Worm (Caenorhabditis elegans): ENCODE data around the gene ttbk-4.
"Not testable (repeated sequence)": the region's sequence is repeated elsewhere in the genome, so short reads cannot be mapped to it uniquely, and the experiment has no call there.

ttbk-4 gene

DNA sequence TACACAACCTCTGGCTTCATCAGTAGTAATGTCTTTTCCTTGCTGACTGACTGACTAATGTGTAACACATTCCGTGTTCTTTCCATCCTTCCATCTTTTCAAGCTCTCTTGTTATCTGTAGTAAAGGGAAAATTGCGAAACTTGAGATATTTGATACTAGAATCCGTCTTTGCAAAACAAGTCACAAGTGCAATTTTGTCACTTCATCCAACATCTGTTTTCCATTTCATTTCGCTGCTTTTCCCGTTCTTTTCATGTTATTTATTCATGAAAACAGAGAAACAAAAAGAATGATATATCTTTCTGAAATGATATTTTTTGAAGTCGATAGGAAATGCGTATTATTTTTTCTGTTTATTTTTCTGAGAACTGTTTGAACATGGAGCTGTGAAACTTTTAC lies 28.9 kb downstream of the ttbk-4 start:
- TF ChIP-seq aly-1 (tag; optimal IDR thresholded peaks at IDR 0.05), result no peak
- TF ChIP-seq ets-7 (tag; optimal IDR thresholded peaks at IDR 0.05), result no peak
- TF ChIP-seq hnd-1 (tag; optimal IDR thresholded peaks at IDR 0.05), result no peak
- TF ChIP-seq flt-1 (GFP tag; IDR thresholded peaks at IDR 0.05), result no peak
- no peak for TF ChIP-seq hmg-4 (GFP tag; optimal IDR thresholded peaks at IDR 0.05)
- TF ChIP-seq F13C5.2 (tag; optimal IDR thresholded peaks at IDR 0.05), result no peak
- TF ChIP-seq sea-1 (GFP tag; conservative IDR thresholded peaks at IDR 0.05), result no peak

DNA sequence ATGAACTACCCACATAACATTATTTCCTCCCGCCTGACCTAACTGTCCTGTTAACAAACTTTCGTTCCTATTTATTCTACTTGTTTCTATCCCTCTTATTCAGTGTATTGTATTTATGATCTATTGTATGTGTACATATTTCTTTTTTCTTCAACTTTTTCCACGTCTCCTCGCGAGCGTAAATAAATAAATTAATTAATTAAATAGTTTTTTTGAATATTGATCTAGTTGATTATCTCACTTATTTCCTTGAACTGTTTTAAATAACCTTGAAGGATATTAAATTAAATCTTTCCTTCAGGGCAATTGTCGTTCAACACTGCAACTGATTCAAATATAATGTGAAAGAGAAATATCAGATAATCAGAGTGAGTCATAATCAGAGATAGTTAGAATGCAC lies 32.1 kb downstream of the ttbk-4 start, which contains the start of gene frk-1:
TSS of gene frk-1 (plus strand) at position 301 of the 400 bp plus-strand sequence.
- TF ChIP-seq scrt-1 (GFP tag; IDR thresholded peaks at IDR 0.05) (no peak), ets-7 (tag; optimal IDR thresholded peaks at IDR 0.05) (no peak), ceh-13 (GFP tag; optimal IDR thresholded peaks at IDR 0.05) (no peak), tbx-11 (GFP tag; IDR thresholded peaks at IDR 0.05) (no peak), hmg-4 (GFP tag; optimal IDR thresholded peaks at IDR 0.05) (no peak), aly-1 (tag; optimal IDR thresholded peaks at IDR 0.05) (no peak), sea-1 (GFP tag; conservative IDR thresholded peaks at IDR 0.05) (no peak), tra-4 (tag; optimal IDR thresholded peaks at IDR 0.05) (no peak), ama-1 (optimal IDR thresholded peaks at IDR 0.05) (no peak), hnd-1 (tag; optimal IDR thresholded peaks at IDR 0.05) (no peak), hmbx-1 (tag; optimal IDR thresholded peaks at IDR 0.05) (no peak), B0310.2 (tag; optimal IDR thresholded peaks at IDR 0.05) (no peak), pes-1 (GFP tag; IDR thresholded peaks at IDR 0.05) (no peak), F13C5.2 (tag; optimal IDR thresholded peaks at IDR 0.05) (no peak)

ce11 chrIV:10040803-10041202 lies 34.1 kb downstream of the ttbk-4 start, which contains the start of gene dhs-31:
dhs-31 (minus strand) TSS chrIV:10040903.
- no peak for TF ChIP-seq tbx-11 (GFP tag; IDR thresholded peaks at IDR 0.05)
- no peak for TF ChIP-seq aly-1 (tag; optimal IDR thresholded peaks at IDR 0.05)
- TF ChIP-seq B0310.2 (tag; optimal IDR thresholded peaks at IDR 0.05), result no peak
- no peak for TF ChIP-seq ets-7 (tag; optimal IDR thresholded peaks at IDR 0.05)
- TF ChIP-seq scrt-1 (GFP tag; IDR thresholded peaks at IDR 0.05), result no peak
- TF ChIP-seq ceh-36 (tag; optimal IDR thresholded peaks at IDR 0.05), result no peak
- no peak for TF ChIP-seq hmbx-1 (tag; optimal IDR thresholded peaks at IDR 0.05)
- TF ChIP-seq hmg-4 (GFP tag; optimal IDR thresholded peaks at IDR 0.05), result no peak
- no peak for TF ChIP-seq F13C5.2 (tag; optimal IDR thresholded peaks at IDR 0.05)
- no peak for TF ChIP-seq sea-1 (GFP tag; conservative IDR thresholded peaks at IDR 0.05)
- no peak for TF ChIP-seq ceh-13 (GFP tag; optimal IDR thresholded peaks at IDR 0.05)

ce11 chrIV:10036966-10037365 lies 38.0 kb downstream of the ttbk-4 start, which contains the start of gene F44D12.10:
F44D12.10 (minus strand) TSS chrIV:10037066.
- TF ChIP-seq hnd-1 (tag; optimal IDR thresholded peaks at IDR 0.05) (no peak), ets-7 (tag; optimal IDR thresholded peaks at IDR 0.05) (no peak), tbx-11 (GFP tag; IDR thresholded peaks at IDR 0.05) (no peak), sea-1 (GFP tag; conservative IDR thresholded peaks at IDR 0.05) (no peak), ama-1 (optimal IDR thresholded peaks at IDR 0.05) (no peak), tra-4 (tag; optimal IDR thresholded peaks at IDR 0.05) (no peak)

DNA sequence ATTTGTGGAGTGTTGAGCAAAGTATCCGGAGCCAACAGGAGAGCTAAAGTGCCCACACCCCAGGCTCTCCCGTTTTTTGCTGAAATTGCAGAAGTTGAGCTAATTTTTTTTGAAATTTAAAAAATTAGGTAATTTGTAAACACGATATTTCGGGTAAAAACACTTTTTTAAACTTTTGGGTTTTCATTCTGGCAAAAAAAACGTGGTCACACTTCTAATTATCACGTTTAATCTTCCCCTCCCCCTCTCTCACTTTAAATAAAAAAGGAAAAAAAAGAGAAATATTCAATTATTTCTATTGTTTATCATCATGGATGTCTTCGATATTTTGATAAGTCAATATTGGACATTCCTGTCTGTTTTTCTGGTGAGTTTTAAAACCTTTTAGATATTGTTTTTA lies 41.9 kb downstream of the ttbk-4 start, which contains the start of gene F44D12.6:
TSS of gene F44D12.6 (plus strand) at position 301 of the 400 bp plus-strand sequence.
- TF ChIP-seq tbx-11 (GFP tag; IDR thresholded peaks at IDR 0.05), result no peak
- TF ChIP-seq hmbx-1 (tag; optimal IDR thresholded peaks at IDR 0.05), result no peak
- no peak for TF ChIP-seq ama-1 (optimal IDR thresholded peaks at IDR 0.05)
- no peak for TF ChIP-seq hnd-1 (tag; optimal IDR thresholded peaks at IDR 0.05)
- no peak for TF ChIP-seq ets-7 (tag; optimal IDR thresholded peaks at IDR 0.05)
- TF ChIP-seq ceh-36 (tag; optimal IDR thresholded peaks at IDR 0.05), result no peak
- TF ChIP-seq scrt-1 (GFP tag; IDR thresholded peaks at IDR 0.05), result no peak
- TF ChIP-seq tra-4 (tag; optimal IDR thresholded peaks at IDR 0.05), result no peak
- no peak for TF ChIP-seq F13C5.2 (tag; optimal IDR thresholded peaks at IDR 0.05)
- TF ChIP-seq ceh-13 (GFP tag; optimal IDR thresholded peaks at IDR 0.05), result no peak
- TF ChIP-seq aly-1 (tag; optimal IDR thresholded peaks at IDR 0.05), result no peak
- TF ChIP-seq tbx-37 (GFP tag; conservative IDR thresholded peaks at IDR 0.05), result no peak
- TF ChIP-seq pes-1 (GFP tag; IDR thresholded peaks at IDR 0.05), result no peak
- TF ChIP-seq sea-1 (GFP tag; conservative IDR thresholded peaks at IDR 0.05), result no peak
- no peak for TF ChIP-seq B0310.2 (tag; optimal IDR thresholded peaks at IDR 0.05)
- no peak for TF ChIP-seq flt-1 (GFP tag; IDR thresholded peaks at IDR 0.05)

DNA sequence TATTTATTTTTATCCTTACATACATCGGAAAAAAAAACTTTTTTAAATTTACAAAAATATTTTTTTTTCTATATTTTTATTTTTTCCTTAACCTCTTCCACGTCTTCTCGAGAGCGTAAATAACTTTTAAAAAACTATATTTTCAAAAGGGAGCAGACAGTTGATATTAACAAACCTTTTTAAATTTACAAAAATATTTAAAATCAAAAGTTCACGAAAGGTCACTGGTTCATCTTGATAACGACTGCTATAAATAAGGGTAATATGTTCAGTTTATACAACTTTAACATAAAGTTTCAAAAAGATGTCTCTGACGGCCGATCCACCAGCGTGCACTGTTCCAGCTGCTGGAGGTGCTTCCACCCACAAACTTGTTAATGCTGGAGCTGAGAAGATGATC lies 46.2 kb downstream of the ttbk-4 start, which contains the start of the genes F44D12.16 and msd-2:
TSS of gene F44D12.16 (plus strand) at position 301 of the 400 bp plus-strand sequence.
TSS of gene msd-2 (plus strand) at position 305 of the 400 bp plus-strand sequence.
- TF ChIP-seq flt-1 (GFP tag; IDR thresholded peaks at IDR 0.05); B0310.2 (tag; optimal IDR thresholded peaks at IDR 0.05); tbx-37 (GFP tag; conservative IDR thresholded peaks at IDR 0.05): not testable (repeated sequence)

DNA sequence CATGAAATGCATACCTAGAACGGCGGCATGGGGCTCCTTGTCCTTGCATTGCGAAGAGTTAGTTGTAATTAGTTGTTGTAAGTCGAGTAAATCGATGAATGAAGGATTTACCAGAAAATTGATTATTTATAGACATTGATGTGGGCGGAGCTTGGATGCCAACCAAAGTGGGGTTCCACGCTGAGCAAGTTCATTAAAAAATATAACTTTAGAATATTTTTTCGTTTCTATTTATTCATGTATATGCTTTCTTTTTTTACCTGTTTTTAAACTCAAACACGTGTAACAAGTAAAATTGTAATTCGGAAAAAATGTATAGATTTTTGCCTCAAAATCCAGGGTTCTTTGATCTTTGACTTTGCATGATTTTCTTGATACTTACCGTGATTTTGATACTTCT lies 47.4 kb downstream of the ttbk-4 start, which contains the start of gene gipc-2:
TSS of gene gipc-2 (minus strand) at position 101 of the 400 bp plus-strand sequence.
- TF ChIP-seq hnd-1 (tag; optimal IDR thresholded peaks at IDR 0.05) (no peak), scrt-1 (GFP tag; IDR thresholded peaks at IDR 0.05) (no peak), ets-7 (tag; optimal IDR thresholded peaks at IDR 0.05) (no peak), ama-1 (optimal IDR thresholded peaks at IDR 0.05) (no peak), hmbx-1 (tag; optimal IDR thresholded peaks at IDR 0.05) (no peak)

- no peak for TF ChIP-seq sea-1 (GFP tag; conservative IDR thresholded peaks at IDR 0.05)
- TF ChIP-seq pes-1 (GFP tag; IDR thresholded peaks at IDR 0.05), result no peak
- TF ChIP-seq flt-1 (GFP tag; IDR thresholded peaks at IDR 0.05), result no peak
- no peak for TF ChIP-seq hmbx-1 (tag; optimal IDR thresholded peaks at IDR 0.05)
- no peak for TF ChIP-seq tra-4 (tag; optimal IDR thresholded peaks at IDR 0.05)
- TF ChIP-seq ceh-13 (GFP tag; optimal IDR thresholded peaks at IDR 0.05), result no peak
- TF ChIP-seq hmg-4 (GFP tag; optimal IDR thresholded peaks at IDR 0.05), result no peak
- no peak for TF ChIP-seq B0310.2 (tag; optimal IDR thresholded peaks at IDR 0.05)
- TF ChIP-seq aly-1 (tag; optimal IDR thresholded peaks at IDR 0.05), result no peak
- no peak for TF ChIP-seq ama-1 (optimal IDR thresholded peaks at IDR 0.05)
- TF ChIP-seq tbx-37 (GFP tag; conservative IDR thresholded peaks at IDR 0.05), result no peak
- TF ChIP-seq ceh-36 (tag; optimal IDR thresholded peaks at IDR 0.05), result no peak
- TF ChIP-seq scrt-1 (GFP tag; IDR thresholded peaks at IDR 0.05), result no peak
- no peak for TF ChIP-seq F13C5.2 (tag; optimal IDR thresholded peaks at IDR 0.05)
- no peak for TF ChIP-seq hnd-1 (tag; optimal IDR thresholded peaks at IDR 0.05)
- TF ChIP-seq ets-7 (tag; optimal IDR thresholded peaks at IDR 0.05), result no peak
- TF ChIP-seq tbx-11 (GFP tag; IDR thresholded peaks at IDR 0.05), result no peak
These were observed 48.8 kb downstream of the ttbk-4 start for ce11 chrIV:10026129-10026528.
